Fruit fly (Drosophila melanogaster): ENCODE data around the gene CG18622.
A peak's percentile ranks its signal among the peaks of the same experiment; 100 is the strongest.

CG18622 gene

dm6 chr3R:17018902-17019527 lies 31.5 kb upstream of the CG18622 start:
- TF ChIP-seq Pif1B (GFP tag; optimal IDR thresholded peaks at IDR 0.05): no peak
- TF ChIP-seq CG15710 (tag; optimal IDR thresholded peaks at IDR 0.05): no peak
- TF ChIP-seq Snoo (tag; optimal IDR thresholded peaks at IDR 0.05): no peak
- no peak for TF ChIP-seq D1 (tag; optimal IDR thresholded peaks at IDR 0.05)
- peak; percentile 6 for TF ChIP-seq Pif1A (GFP tag; optimal IDR thresholded peaks at IDR 0.05)
- peak; percentile 47 for TF ChIP-seq CG14655 (GFP tag; optimal IDR thresholded peaks at IDR 0.05)
- TF ChIP-seq CG4496 (GFP tag; IDR thresholded peaks at IDR 0.05): 0 out of 3 replicates have a peak, but pooled peaks have one; percentile 17
- no peak for TF ChIP-seq CG32121 (GFP tag; IDR thresholded peaks at IDR 0.05)
- TF ChIP-seq rn (GFP tag; IDR thresholded peaks at IDR 0.05): no peak
- peak; percentile 22 for TF ChIP-seq CG17806 (tag; optimal IDR thresholded peaks at IDR 0.05)
- no peak for TF ChIP-seq CG34367 (tag; optimal IDR thresholded peaks at IDR 0.05)
- TF ChIP-seq CG10348 (GFP tag; IDR thresholded peaks at IDR 0.05): no peak
- peak; percentile 53 for TF ChIP-seq gl (tag; optimal IDR thresholded peaks at IDR 0.05)
- TF ChIP-seq CG9948 (tag; optimal IDR thresholded peaks at IDR 0.05): peak; percentile 19
- peak; percentile 8 for TF ChIP-seq CG8301 (tag; optimal IDR thresholded peaks at IDR 0.05)
- TF ChIP-seq CG13204 (GFP tag; optimal IDR thresholded peaks at IDR 0.05): peak; percentile 33
- no peak for TF ChIP-seq fd96Ca (GFP tag; IDR thresholded peaks at IDR 0.05)
- TF ChIP-seq CG8159 (tag; optimal IDR thresholded peaks at IDR 0.05): peak; percentile 51
- no peak for TF ChIP-seq Ets98B (GFP tag; IDR thresholded peaks at IDR 0.05)
- peak; percentile 76 for TF ChIP-seq EcR (GFP tag; optimal IDR thresholded peaks at IDR 0.05)

dm6 chr3R:17016193-17016592 lies 28.7 kb upstream of the CG18622 start:
- TF ChIP-seq fd96Ca (GFP tag; IDR thresholded peaks at IDR 0.05): no peak
- no peak for TF ChIP-seq CG34367 (tag; optimal IDR thresholded peaks at IDR 0.05)
- TF ChIP-seq Ets98B (GFP tag; IDR thresholded peaks at IDR 0.05): no peak
- no peak for TF ChIP-seq EcR (GFP tag; optimal IDR thresholded peaks at IDR 0.05)
- TF ChIP-seq D1 (tag; optimal IDR thresholded peaks at IDR 0.05): no peak
- no peak for TF ChIP-seq CG8159 (tag; optimal IDR thresholded peaks at IDR 0.05)
- TF ChIP-seq gl (tag; optimal IDR thresholded peaks at IDR 0.05): no peak
- no peak for TF ChIP-seq CG15710 (tag; optimal IDR thresholded peaks at IDR 0.05)
- no peak for TF ChIP-seq CG9948 (tag; optimal IDR thresholded peaks at IDR 0.05)
- no peak for TF ChIP-seq CG13204 (GFP tag; optimal IDR thresholded peaks at IDR 0.05)
- no peak for TF ChIP-seq CG14655 (GFP tag; optimal IDR thresholded peaks at IDR 0.05)
- TF ChIP-seq CG32121 (GFP tag; IDR thresholded peaks at IDR 0.05): no peak

dm6 chr3R:17014276-17014675 lies 26.7 kb upstream of the CG18622 start, which contains the start of gene Pxd:
TSS of gene Pxd (plus strand) at chr3R:17014576.
- TF ChIP-seq CG17806 (tag; optimal IDR thresholded peaks at IDR 0.05) (no peak), CG4496 (GFP tag; IDR thresholded peaks at IDR 0.05) (0 out of 3 replicates have a peak, but pooled peaks have one; percentile 31)

dm6 chr3R:17008675-17009022 lies 21.1 kb upstream of the CG18622 start:
- TF ChIP-seq CG34367 (tag; optimal IDR thresholded peaks at IDR 0.05): no peak
- no peak for TF ChIP-seq rn (GFP tag; IDR thresholded peaks at IDR 0.05)

dm6 chr3R:17008018-17008674 lies 20.6 kb upstream of the CG18622 start, which contains the start of gene CG8907:
TSS of gene CG8907 (plus strand) at chr3R:17008269.
- no peak for TF ChIP-seq Pif1B (GFP tag; optimal IDR thresholded peaks at IDR 0.05)
- TF ChIP-seq EcR (GFP tag; optimal IDR thresholded peaks at IDR 0.05): peak; percentile 31

dm6 chr3R:17007336-17007735 lies 19.8 kb upstream of the CG18622 start:
- TF ChIP-seq CG9948 (tag; optimal IDR thresholded peaks at IDR 0.05): no peak
- no peak for TF ChIP-seq CG14655 (GFP tag; optimal IDR thresholded peaks at IDR 0.05)
- TF ChIP-seq Ets98B (GFP tag; IDR thresholded peaks at IDR 0.05): no peak
- no peak for TF ChIP-seq CG13204 (GFP tag; optimal IDR thresholded peaks at IDR 0.05)
- no peak for TF ChIP-seq CG34367 (tag; optimal IDR thresholded peaks at IDR 0.05)
- no peak for TF ChIP-seq rn (GFP tag; IDR thresholded peaks at IDR 0.05)
- no peak for TF ChIP-seq CG15710 (tag; optimal IDR thresholded peaks at IDR 0.05)
- TF ChIP-seq gl (tag; optimal IDR thresholded peaks at IDR 0.05): no peak
- no peak for TF ChIP-seq Pif1B (GFP tag; optimal IDR thresholded peaks at IDR 0.05)
- TF ChIP-seq CG10348 (GFP tag; IDR thresholded peaks at IDR 0.05): no peak
- no peak for TF ChIP-seq CG8301 (tag; optimal IDR thresholded peaks at IDR 0.05)
- no peak for TF ChIP-seq CG32121 (GFP tag; IDR thresholded peaks at IDR 0.05)
- no peak for TF ChIP-seq D1 (tag; optimal IDR thresholded peaks at IDR 0.05)
- no peak for TF ChIP-seq fd96Ca (GFP tag; IDR thresholded peaks at IDR 0.05)
- TF ChIP-seq CG17806 (tag; optimal IDR thresholded peaks at IDR 0.05): no peak

- TF ChIP-seq CG13204 (GFP tag; optimal IDR thresholded peaks at IDR 0.05): no peak
- TF ChIP-seq D1 (tag; optimal IDR thresholded peaks at IDR 0.05): no peak
- TF ChIP-seq EcR (GFP tag; optimal IDR thresholded peaks at IDR 0.05): no peak
- no peak for TF ChIP-seq gl (tag; optimal IDR thresholded peaks at IDR 0.05)
- TF ChIP-seq Ets98B (GFP tag; IDR thresholded peaks at IDR 0.05): no peak
Measured at dm6 chr3R:17003468-17003867, 15.9 kb upstream of the CG18622 start.

Measured in whole organism, pupa.